Worm (Caenorhabditis elegans): ENCODE results near the gene rpb-6.

rpb-6 gene

ce11 chrII:10541923-10542486, 37.2 kb upstream of the rpb-6 start, which contains the start of gene pro-1 (continued):
- peak; percentile 98 for TF ChIP-seq sdz-12 (GFP tag; optimal IDR thresholded peaks at IDR 0.05)
- TF ChIP-seq nhr-76 (tag; optimal IDR thresholded peaks at IDR 0.05) = no peak
- peak; percentile 61 for TF ChIP-seq zip-2 (tag; optimal IDR thresholded peaks at IDR 0.05)
- peak; percentile 45 to 73 for TF ChIP-seq madf-5 (GFP tag; IDR thresholded peaks at IDR 0.05)
- TF ChIP-seq lsy-2 (tag; optimal IDR thresholded peaks at IDR 0.05) = peak; percentile 47 to 91
- no peak for TF ChIP-seq nhr-10 (tag; optimal IDR thresholded peaks at IDR 0.05)
- TF ChIP-seq rbr-2 (tag; optimal IDR thresholded peaks at IDR 0.05) = peak; percentile 62
- TF ChIP-seq dmd-8 (GFP tag; IDR thresholded peaks at IDR 0.05) = 0 out of 2 replicates have a peak, but pooled peaks have one; percentile 39
- no peak for TF ChIP-seq pqm-1 (tag; optimal IDR thresholded peaks at IDR 0.05)
- TF ChIP-seq nhr-77 (tag; optimal IDR thresholded peaks at IDR 0.05) = peak; percentile 72
- TF ChIP-seq ceh-32 (tag; optimal IDR thresholded peaks at IDR 0.05; ENCODE audit: poor library complexity) = no peak
- TF ChIP-seq dve-1 (tag; optimal IDR thresholded peaks at IDR 0.05; ENCODE audit: insufficient read depth) = peak; percentile 90
- TF ChIP-seq hif-1 (tag; optimal IDR thresholded peaks at IDR 0.05) = peak in 1 of 2 experiments; percentile 84
- TF ChIP-seq gei-8 (GFP tag; optimal IDR thresholded peaks at IDR 0.05) = peak; percentile 12
- peak; percentile 78 for TF ChIP-seq daf-19 (GFP tag; conservative IDR thresholded peaks at IDR 0.05)
- TF ChIP-seq arid-1 (GFP tag; conservative IDR thresholded peaks at IDR 0.05) = peak; percentile 92
- TF ChIP-seq nhr-11 (tag; optimal IDR thresholded peaks at IDR 0.05) = peak; percentile 61
- TF ChIP-seq ztf-7 (tag; optimal IDR thresholded peaks at IDR 0.05) = peak; percentile 20
- peak; percentile 76 for TF ChIP-seq hlh-11 (tag; optimal IDR thresholded peaks at IDR 0.05)
- no peak for TF ChIP-seq aha-1 (tag)
- TF ChIP-seq dmd-6 (GFP tag; IDR thresholded peaks at IDR 0.05) = peak; percentile 54
- TF ChIP-seq Y75B8A.6 (GFP tag; IDR thresholded peaks at IDR 0.05) = peak; percentile 45; the same call in 1 of the 2 replicates

- peak; percentile 3 to 47; a peak in 2 of 4 replicates for TF ChIP-seq madf-5 (GFP tag; IDR thresholded peaks at IDR 0.05)
- TF ChIP-seq T26A8.4 (GFP tag; IDR thresholded peaks at IDR 0.05) = peak; percentile 51
- TF ChIP-seq Y48G9A.11 (GFP tag; IDR thresholded peaks at IDR 0.05) = peak; percentile 22; the same call in 1 of the 2 replicates
- peak; percentile 50 for TF ChIP-seq nhr-41 (GFP tag; IDR thresholded peaks at IDR 0.05)
- TF ChIP-seq dmd-6 (GFP tag; IDR thresholded peaks at IDR 0.05) = peak; percentile 16; the same call in 1 of the 2 replicates
- TF ChIP-seq sdz-12 (GFP tag; optimal IDR thresholded peaks at IDR 0.05) = peak; percentile 38
- no peak for TF ChIP-seq ztf-11 (tag; optimal IDR thresholded peaks at IDR 0.05)
- TF ChIP-seq daf-19 (GFP tag; conservative IDR thresholded peaks at IDR 0.05) = peak; percentile 70; the same call in 1 of the 2 replicates
- TF ChIP-seq Y5F2A.4 (GFP tag; optimal IDR thresholded peaks at IDR 0.05) = no peak
- no peak for TF ChIP-seq lir-3 (tag; optimal IDR thresholded peaks at IDR 0.05)
- no peak for TF ChIP-seq ceh-62 (tag; optimal IDR thresholded peaks at IDR 0.05)
- TF ChIP-seq Y105C5A.15 (GFP tag; IDR thresholded peaks at IDR 0.05) = peak; percentile 14; the same call in 1 of the 2 replicates
- peak; percentile 53 for TF ChIP-seq mep-1 (tag; optimal IDR thresholded peaks at IDR 0.05)
- peak in 1 of 2 experiments; percentile 29 for TF ChIP-seq lsy-2 (tag; optimal IDR thresholded peaks at IDR 0.05)
- TF ChIP-seq F10B5.3 (tag; optimal IDR thresholded peaks at IDR 0.05) = no peak
- peak; percentile 21 for TF ChIP-seq mes-2 (tag; optimal IDR thresholded peaks at IDR 0.05; ENCODE audit: poor library complexity, severe bottlenecking)
- no peak for TF ChIP-seq ceh-28 (tag; optimal IDR thresholded peaks at IDR 0.05)
- TF ChIP-seq dmd-9 (GFP tag; IDR thresholded peaks at IDR 0.05) = peak; percentile 2; the same call in 1 of the 2 replicates
- no peak for TF ChIP-seq fkh-10 (GFP tag; optimal IDR thresholded peaks at IDR 0.05)
- no peak for TF ChIP-seq daf-8 (GFP tag; IDR thresholded peaks at IDR 0.05)
- no peak for TF ChIP-seq set-16 (GFP tag; IDR thresholded peaks at IDR 0.05)
- TF ChIP-seq pqm-1 (tag; optimal IDR thresholded peaks at IDR 0.05) = no peak
- TF ChIP-seq fos-1 (tag; optimal IDR thresholded peaks at IDR 0.05) = no peak
- no peak for TF ChIP-seq ces-1 (GFP tag; optimal IDR thresholded peaks at IDR 0.05)
- TF ChIP-seq mxl-2 (GFP tag; conservative IDR thresholded peaks at IDR 0.05) = no peak
- TF ChIP-seq hlh-30 (tag; optimal IDR thresholded peaks at IDR 0.05; ENCODE audit: insufficient read depth) = no peak
- peak; percentile 74 for TF ChIP-seq ceh-20 (GFP tag; IDR thresholded peaks at IDR 0.05)
- TF ChIP-seq lin-38 (GFP tag; IDR thresholded peaks at IDR 0.05) = peak; percentile 42
- TF ChIP-seq aly-2 (tag; optimal IDR thresholded peaks at IDR 0.05) = no peak
- no peak for TF ChIP-seq zfp-2 (tag; optimal IDR thresholded peaks at IDR 0.05)
- TF ChIP-seq snpc-4 (tag; optimal IDR thresholded peaks at IDR 0.05) = no peak
Measured at ce11 chrII:10542654-10543456, 36.3 kb upstream of the rpb-6 start.
